Worm (Caenorhabditis elegans) whole organism, early embryonic: Measurements from ENCODE around the gene cest-2.1.

Experiments used
- ama-1 ChIP-seq: fragments of 150-350 bp; optimal IDR thresholded peaks from 2 replicates; lab custom pipeline; 2014
- flt-1 ChIP-seq: fragments of 200-800 bp; sonication (Bioruptor generic); IDR thresholded peaks from 2 replicates; pipeline ENCODE4 v1.3.6; 2022; ENCODE audit warnings: missing genetic modification characterization, missing compliant biosample characterization

DNA sequence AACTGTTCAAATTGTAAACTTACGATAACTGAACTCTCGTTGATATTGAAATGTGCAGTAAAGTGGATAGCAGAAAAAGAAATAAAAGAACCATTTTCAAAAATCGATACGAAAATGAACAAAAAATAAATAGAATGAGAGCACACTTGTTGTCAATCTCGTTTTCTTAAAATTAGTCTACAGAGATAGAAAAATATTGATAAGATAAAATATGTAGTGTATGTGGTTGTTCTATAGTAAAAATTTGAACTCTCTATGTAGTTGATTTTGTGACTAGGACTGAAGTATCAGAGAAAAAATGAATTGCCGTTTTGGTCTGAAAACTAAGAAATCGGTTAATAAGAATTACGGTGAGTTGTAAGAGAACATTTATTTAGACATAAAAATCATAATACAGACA is at the start of gene cest-2.1:
- TF ChIP-seq ama-1 (no peak), flt-1 (GFP tag; lab: Robert Waterston, UW) (no peak)
